Fruit fly (Drosophila melanogaster) whole organism, prepupa: ENCODE measurements around the gene CLIP-190.

Experiments
- Blimp-1 ChIP-seq: fragments of 200-800 bp; sonication (Bioruptor generic); optimal IDR thresholded peaks from 3 replicates; lab custom pipeline; 2017; ENCODE audit warnings: missing biosample characterization, missing genetic modification characterization, mild to moderate bottlenecking, moderate library complexity, missing genetic modification reagents
- CG10631 ChIP-seq: fragments of 200-800 bp; sonication (Bioruptor generic); optimal IDR thresholded peaks from 2 replicates; lab custom pipeline; 2016; ENCODE audit warnings: missing biosample characterization, missing genetic modification characterization
- CG10669 ChIP-seq: fragments of 200-800 bp; sonication (Bioruptor generic); optimal IDR thresholded peaks from 3 replicates; lab custom pipeline; 2018; ENCODE audit warnings: missing biosample characterization, mild to moderate bottlenecking, missing genetic modification characterization, moderate library complexity
- CG11294 ChIP-seq: fragments of 200-800 bp; sonication (Bioruptor generic); IDR thresholded peaks from 2 replicates; pipeline ENCODE4 v1.3.6; 2022; ENCODE audit warnings: missing biosample characterization, missing genetic modification characterization
- CG11762 ChIP-seq: fragments of 200-800 bp; sonication (Bioruptor generic); optimal IDR thresholded peaks from 3 replicates; lab custom pipeline; 2016; ENCODE audit warnings: missing biosample characterization, missing genetic modification characterization; ENCODE audit not compliant: insufficient read depth
- CG15336 ChIP-seq: fragments of 200-800 bp; sonication (Bioruptor generic); IDR thresholded peaks from 2 replicates; pipeline ENCODE4 v1.3.6; 2022; ENCODE audit warnings: missing biosample characterization, missing genetic modification characterization
- CG1621 ChIP-seq: fragments of 200-800 bp; sonication (Bioruptor generic); optimal IDR thresholded peaks from 3 replicates; lab custom pipeline; 2018; ENCODE audit warnings: missing biosample characterization, mild to moderate bottlenecking, missing genetic modification characterization
- CG32006 ChIP-seq: fragments of 200-800 bp; sonication (Bioruptor generic); optimal IDR thresholded peaks from 3 replicates; lab custom pipeline; 2017; ENCODE audit warnings: missing biosample characterization, mild to moderate bottlenecking, missing genetic modification characterization
- CG3919 ChIP-seq: fragments of 200-800 bp; sonication (Bioruptor generic); optimal IDR thresholded peaks from 3 replicates; lab custom pipeline; 2016; ENCODE audit warnings: missing biosample characterization, missing genetic modification characterization
- CG6163 ChIP-seq: fragments of 200-800 bp; sonication (Bioruptor generic); IDR thresholded peaks from 3 replicates; pipeline ENCODE4 v1.3.6; 2022; ENCODE audit warnings: missing biosample characterization, missing genetic modification characterization
- CG6276 ChIP-seq: fragments of 200-800 bp; sonication (Bioruptor generic); optimal IDR thresholded peaks from 2 replicates; lab custom pipeline; 2017; ENCODE audit warnings: missing biosample characterization, mild to moderate bottlenecking, missing genetic modification characterization
- CG6792 ChIP-seq: fragments of 200-800 bp; sonication (Bioruptor generic); optimal IDR thresholded peaks from 3 replicates; lab custom pipeline; 2016; ENCODE audit warnings: missing biosample characterization, missing genetic modification characterization
- CG6808 ChIP-seq: fragments of 200-800 bp; sonication (Bioruptor generic); optimal IDR thresholded peaks from 3 replicates; lab custom pipeline; 2017; ENCODE audit warnings: missing biosample characterization, missing genetic modification characterization, mild to moderate bottlenecking, moderate library complexity, missing genetic modification reagents
- CG7368 ChIP-seq: fragments of 200-800 bp; sonication (Bioruptor generic); optimal IDR thresholded peaks from 3 replicates; lab custom pipeline; 2016; ENCODE audit warnings: missing biosample characterization, missing genetic modification characterization
- CG8119 ChIP-seq: fragments of 200-800 bp; sonication (Bioruptor generic); IDR thresholded peaks from 3 replicates; pipeline ENCODE4 v1.3.6; 2022; ENCODE audit warnings: missing biosample characterization, missing genetic modification characterization
- CG8319 ChIP-seq: fragments of 200-800 bp; sonication (Bioruptor generic); optimal IDR thresholded peaks from 3 replicates; lab custom pipeline; 2016; ENCODE audit warnings: missing biosample characterization, missing genetic modification characterization
- Eip78C ChIP-seq: fragments of 200-800 bp; sonication (Bioruptor generic); peaks from one replicate; lab custom pipeline; 2016; ENCODE audit warnings: missing biosample characterization, missing genetic modification characterization
- Ets21C ChIP-seq: fragments of 200-800 bp; sonication (Bioruptor generic); optimal IDR thresholded peaks from 3 replicates; lab custom pipeline; 2016; ENCODE audit warnings: missing biosample characterization, missing genetic modification characterization
- Ets96B ChIP-seq: fragments of 200-800 bp; optimal IDR thresholded peaks from 2 replicates; lab custom pipeline; 2019; ENCODE audit warnings: missing biosample characterization, mild to moderate bottlenecking, missing genetic modification characterization, moderate library complexity
- Hr38 ChIP-seq: sonication (Bioruptor generic); optimal IDR thresholded peaks from 2 replicates; lab custom pipeline; 2016; ENCODE audit warnings: missing biosample characterization, missing genetic modification characterization
- Hr39 ChIP-seq: fragments of 200-800 bp; sonication (Bioruptor generic); optimal IDR thresholded peaks from 2 replicates; lab custom pipeline; 2016; ENCODE audit warnings: missing biosample characterization, missing genetic modification characterization
- Hr4 ChIP-seq: fragments of 200-800 bp; sonication (Bioruptor generic); optimal IDR thresholded peaks from 3 replicates; lab custom pipeline; 2016; ENCODE audit warnings: missing biosample characterization, missing genetic modification characterization
- Met ChIP-seq: fragments of 200-800 bp; sonication (Bioruptor generic); optimal IDR thresholded peaks from 3 replicates; lab custom pipeline; 2016; ENCODE audit warnings: missing biosample characterization, missing genetic modification characterization
- Sox102F ChIP-seq: fragments of 200-800 bp; sonication (Bioruptor generic); optimal IDR thresholded peaks from 2 replicates; lab custom pipeline; 2016; ENCODE audit warnings: missing biosample characterization, mild to moderate bottlenecking, missing genetic modification characterization
- Sox15 ChIP-seq: fragments of 200-800 bp; sonication (Bioruptor generic); optimal IDR thresholded peaks from 3 replicates; lab custom pipeline; 2016; ENCODE audit warnings: missing biosample characterization, missing genetic modification characterization
- achi ChIP-seq: fragments of 200-800 bp; sonication (Bioruptor generic); optimal IDR thresholded peaks from 3 replicates; lab custom pipeline; 2016; ENCODE audit warnings: missing biosample characterization, missing genetic modification characterization
- dac ChIP-seq: fragments of 200-800 bp; sonication (Bioruptor generic); optimal IDR thresholded peaks from 2 replicates; lab custom pipeline; 2017; ENCODE audit warnings: missing biosample characterization, mild to moderate bottlenecking, missing genetic modification characterization
- dsx ChIP-seq: fragments of 200-800 bp; optimal IDR thresholded peaks from 3 replicates; lab custom pipeline; 2019; ENCODE audit warnings: missing biosample characterization, mild to moderate bottlenecking, missing genetic modification characterization, moderate library complexity; ENCODE audit not compliant: poor library complexity, severe bottlenecking
- fd59A ChIP-seq: fragments of 200-800 bp; sonication (Bioruptor generic); optimal IDR thresholded peaks from 2 replicates; lab custom pipeline; 2017; ENCODE audit warnings: missing biosample characterization, mild to moderate bottlenecking, missing genetic modification characterization, missing genetic modification reagents
- fkh ChIP-seq: fragments of 200-800 bp; sonication (Bioruptor generic); optimal IDR thresholded peaks from 3 replicates; lab custom pipeline; 2017; ENCODE audit warnings: missing biosample characterization, mild to moderate bottlenecking, missing genetic modification characterization, moderate library complexity
- lz ChIP-seq: fragments of 200-800 bp; sonication (Bioruptor generic); optimal IDR thresholded peaks from 3 replicates; lab custom pipeline; 2016; ENCODE audit warnings: missing biosample characterization, missing genetic modification characterization
- net ChIP-seq: fragments of 200-800 bp; sonication (Bioruptor generic); optimal IDR thresholded peaks from 3 replicates; lab custom pipeline; 2016; ENCODE audit warnings: missing biosample characterization, missing genetic modification characterization
- pdm3 ChIP-seq: fragments of 200-800 bp; sonication (Bioruptor generic); optimal IDR thresholded peaks from 3 replicates; lab custom pipeline; 2016; ENCODE audit warnings: missing biosample characterization, missing genetic modification characterization
- ss ChIP-seq, 2 experiments: fragments of 200-800 bp; sonication (Bioruptor generic); optimal IDR thresholded peaks; 2 replicates in 1 of 2; 3 replicates in 1 of 2; lab custom pipeline; 2017 to 2018; ENCODE audit warnings: mild to moderate bottlenecking in 2 of 2, missing biosample characterization in 2 of 2, missing genetic modification characterization in 2 of 2, moderate library complexity in 1 of 2
- svp ChIP-seq: fragments of 200-800 bp; sonication (Bioruptor generic); peaks from one replicate; lab custom pipeline; 2016; ENCODE audit warnings: missing biosample characterization, missing genetic modification characterization
- vri ChIP-seq: fragments of 200-800 bp; sonication (Bioruptor generic); optimal IDR thresholded peaks from 3 replicates; lab custom pipeline; 2016; ENCODE audit warnings: missing biosample characterization, mild to moderate bottlenecking, missing genetic modification characterization

CLIP-190 gene

DNA sequence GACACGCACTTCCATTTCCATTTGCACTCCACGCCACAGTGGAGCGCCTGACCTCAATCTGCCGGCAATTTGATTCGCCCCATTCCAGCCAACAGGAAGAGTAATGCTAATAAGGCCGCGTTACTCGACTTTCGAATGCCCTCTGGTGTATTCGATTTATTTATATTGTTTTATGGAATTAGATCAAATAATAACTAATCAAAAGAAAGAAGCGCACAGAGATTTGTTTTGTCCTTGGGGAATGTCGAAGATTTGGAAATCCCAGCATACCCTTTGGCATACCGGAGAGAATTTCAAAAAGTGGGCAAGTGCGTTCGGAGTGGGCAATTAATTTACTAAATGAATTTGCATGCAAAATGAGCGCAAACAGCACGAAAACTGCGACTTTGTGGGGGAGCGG, 9.7 kb upstream of the CLIP-190 start (continued):
- TF ChIP-seq vri (GFP tag; lab: Kevin White, UChicago), result no peak
- peak; percentile 26 for TF ChIP-seq Met (GFP tag; lab: Kevin White, UChicago)
- TF ChIP-seq CG1621 (tag; lab: Kevin White, UChicago), result no peak
- no peak for TF ChIP-seq Sox102F (GFP tag; lab: Kevin White, UChicago)
- no peak for TF ChIP-seq CG32006
- TF ChIP-seq CG6276 (GFP tag; lab: Kevin White, UChicago), result no peak
- no peak for TF ChIP-seq dac
- TF ChIP-seq CG6163, result peak; percentile 53; the same call in 1 of the 3 replicates
- peak; percentile 55 for TF ChIP-seq pdm3
- TF ChIP-seq fd59A (GFP tag; lab: Kevin White, UChicago), result no peak
- TF ChIP-seq net (GFP tag; lab: Kevin White, UChicago), result no peak
- TF ChIP-seq CG7368 (GFP tag; lab: Kevin White, UChicago), result no peak
- TF ChIP-seq CG10669 (GFP tag; lab: Kevin White, UChicago), result no peak
- TF ChIP-seq Sox15 (GFP tag; lab: Kevin White, UChicago), result no peak
- no peak for TF ChIP-seq ss (GFP tag; optimal IDR thresholded peaks at IDR 0.05; lab: Kevin White, UChicago)
- no peak for TF ChIP-seq CG11762 (GFP tag; lab: Kevin White, UChicago)
- TF ChIP-seq Hr4, result peak; percentile 37
- TF ChIP-seq CG8319 (GFP tag; lab: Kevin White, UChicago), result peak; percentile 8
- TF ChIP-seq Eip78C (GFP tag; lab: Kevin White, UChicago), result peak; percentile 79
- TF ChIP-seq svp, result peak; percentile 60
- TF ChIP-seq Hr39 (GFP tag; lab: Kevin White, UChicago), result peak; percentile 13
- TF ChIP-seq Hr38 (GFP tag; lab: Kevin White, UChicago), result no peak
- TF ChIP-seq CG3919 (GFP tag; lab: Kevin White, UChicago), result no peak
- TF ChIP-seq CG6792, result no peak
- TF ChIP-seq CG8119, result no peak
- no peak for TF ChIP-seq lz (GFP tag; lab: Kevin White, UChicago)
- TF ChIP-seq Ets21C (GFP tag; lab: Kevin White, UChicago), result no peak
- TF ChIP-seq, all 60 proteins: peak for 18

DNA sequence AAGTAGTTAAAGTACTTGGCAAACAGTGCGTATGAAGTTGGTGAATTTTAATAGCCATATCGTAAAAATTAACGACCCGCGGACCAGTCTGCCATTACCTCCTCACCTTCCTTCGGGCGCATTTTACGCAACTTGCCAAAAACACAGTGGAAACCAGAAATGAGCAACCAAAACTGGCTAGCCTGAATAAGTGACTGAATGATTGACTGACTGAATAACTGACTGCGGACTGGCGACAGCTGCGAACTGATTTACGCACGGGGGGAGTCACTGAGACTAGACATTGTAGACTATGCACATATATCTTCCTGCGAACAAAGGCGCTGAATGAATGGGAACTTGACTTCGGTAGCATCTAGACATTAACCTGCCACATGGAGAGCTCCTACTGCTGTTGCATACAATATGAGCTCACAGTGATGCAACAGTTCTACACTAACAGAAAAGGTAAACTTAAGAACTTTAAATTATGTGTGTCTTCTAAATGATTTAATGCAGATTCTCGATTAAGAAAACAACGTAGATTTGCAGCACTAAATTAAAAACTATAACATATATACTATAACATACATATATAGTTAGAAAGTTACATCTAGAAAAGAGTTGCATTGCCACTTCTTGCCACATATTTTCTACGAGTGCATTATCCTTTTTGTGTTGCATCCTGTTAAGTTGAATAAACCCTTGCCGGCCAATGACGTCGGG, 8.4 kb upstream of the CLIP-190 start:
- TF ChIP-seq dsx (peak; percentile 82), CG6792 (no peak), CG15336 (GFP tag; lab: Robert Waterston, UW) (0 out of 2 replicates have a peak, but pooled peaks have one; percentile 8), CG32006 (peak; percentile 47), Ets96B (tag; lab: Kevin White, UChicago) (no peak), CG10631 (peak; percentile 35), achi (GFP tag; lab: Kevin White, UChicago) (peak; percentile 7), Eip78C (GFP tag; lab: Kevin White, UChicago) (peak; percentile 58)

DNA sequence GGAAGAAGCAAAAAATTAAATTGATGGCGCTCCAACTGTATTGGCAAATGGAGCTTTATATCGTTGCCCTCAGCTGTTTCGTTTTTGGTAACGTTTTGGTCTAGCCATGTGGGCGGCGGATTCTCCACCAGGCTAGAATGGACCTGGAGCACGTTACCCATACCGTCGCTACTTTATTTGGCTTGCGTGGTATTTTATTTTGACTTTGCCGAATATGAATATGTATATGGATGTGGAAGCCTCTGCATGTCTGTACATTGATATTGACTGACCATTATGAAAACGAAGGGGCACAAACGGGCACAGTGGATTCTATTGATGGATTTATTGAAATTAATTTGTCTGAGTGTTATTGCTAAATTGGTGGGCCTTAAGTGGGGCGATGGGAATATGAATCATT, 6.7 kb upstream of the CLIP-190 start:
- TF ChIP-seq CG6808 (GFP tag; lab: Kevin White, UChicago) (no peak), Hr39 (GFP tag; lab: Kevin White, UChicago) (no peak), Ets21C (GFP tag; lab: Kevin White, UChicago) (no peak), fkh (no peak), Blimp-1 (GFP tag; lab: Kevin White, UChicago) (no peak), CG10631 (no peak), CG11294 (no peak)
